Worm (Caenorhabditis elegans) whole organism, midembryonic: ENCODE measurements around the gene F31F6.3.

ENCODE experiments used
- cog-1 ChIP-seq: sonication (generic microtip); optimal IDR thresholded peaks from 2 replicates; lab custom pipeline; 2016; ENCODE audit warnings: missing genetic modification characterization, missing compliant biosample characterization
- med-1 ChIP-seq: sonication (generic microtip); optimal IDR thresholded peaks from 2 replicates; lab custom pipeline; 2017; ENCODE audit warnings: missing genetic modification characterization, mild to moderate bottlenecking, missing compliant biosample characterization, antibody characterized with exemption, missing genetic modification reagents; ENCODE audit not compliant: insufficient read depth
- ref-1 ChIP-seq: fragments of 200-800 bp; sonication (Bioruptor generic); conservative IDR thresholded peaks from 2 replicates; pipeline ENCODE4 v1.3.6; 2022; ENCODE audit warnings: missing genetic modification reagents, missing genetic modification characterization, missing compliant biosample characterization
- ztf-23 ChIP-seq: fragments of 200-800 bp; sonication (Bioruptor generic); IDR thresholded peaks from 2 replicates; pipeline ENCODE4 v1.3.6; 2022; ENCODE audit warnings: missing genetic modification reagents, missing genetic modification characterization, missing compliant biosample characterization

ce11 chrX:14888188-14888587 lies 15.5 kb upstream of the F31F6.3 start, which contains the start of gene daf-6:
- no peak for TF ChIP-seq ztf-23
- no peak for TF ChIP-seq med-1 (GFP tag; lab: Kevin White, UChicago)
- no peak for TF ChIP-seq cog-1 (tag; lab: Kevin White, UChicago)
- no peak for TF ChIP-seq ref-1 (GFP tag; lab: Robert Waterston, UW)
